Fruit fly (Drosophila melanogaster) whole organism, embryonic: ENCODE data around the gene CG33784.
A peak's percentile ranks its signal among the peaks of the same experiment; 100 is the strongest.

Experiments
- Abd-B ChIP-seq: fragments of 200-800 bp; sonication (Bioruptor generic); optimal IDR thresholded peaks from 2 replicates; lab custom pipeline; 2018; ENCODE audit warnings: missing biosample characterization, mild to moderate bottlenecking, missing genetic modification characterization, moderate library complexity
- Atf-2 ChIP-seq: fragments of 200-800 bp; sonication (Bioruptor generic); optimal IDR thresholded peaks from 2 replicates; lab custom pipeline; 2016; ENCODE audit warnings: missing biosample characterization, missing genetic modification characterization
- CG13775 ChIP-seq: fragments of 200-800 bp; sonication (Bioruptor generic); optimal IDR thresholded peaks from 3 replicates; lab custom pipeline; 2017; ENCODE audit warnings: missing biosample characterization, mild to moderate bottlenecking, missing genetic modification characterization
- CG14860 ChIP-seq: fragments of 200-800 bp; sonication (Bioruptor generic); IDR thresholded peaks from 3 replicates; pipeline ENCODE4 v1.3.6; 2022; ENCODE audit warnings: missing biosample characterization, missing genetic modification characterization; ENCODE audit not compliant: partially characterized antibody
- CG1647 ChIP-seq: fragments of 200-800 bp; sonication (Bioruptor generic); optimal IDR thresholded peaks from 3 replicates; lab custom pipeline; 2016; ENCODE audit warnings: missing biosample characterization, missing genetic modification characterization
- CG16813 ChIP-seq: fragments of 200-800 bp; sonication (Bioruptor generic); IDR thresholded peaks from 3 replicates; pipeline ENCODE4 v1.3.6; 2022; ENCODE audit warnings: missing biosample characterization, missing genetic modification characterization; ENCODE audit not compliant: partially characterized antibody
- CG16815 ChIP-seq: fragments of 200-800 bp; sonication (Bioruptor generic); optimal IDR thresholded peaks from 3 replicates; lab custom pipeline; 2017; ENCODE audit warnings: missing biosample characterization, mild to moderate bottlenecking, missing genetic modification characterization
- CG17186 ChIP-seq: fragments of 200-800 bp; sonication (Bioruptor generic); optimal IDR thresholded peaks from 3 replicates; lab custom pipeline; 2017; ENCODE audit warnings: missing biosample characterization, missing genetic modification reagents, missing genetic modification characterization
- CG2199 ChIP-seq: fragments of 200-800 bp; sonication (Bioruptor generic); IDR thresholded peaks from 3 replicates; pipeline ENCODE4 v1.3.6; 2022; ENCODE audit warnings: missing biosample characterization, missing genetic modification characterization
- CG31441 ChIP-seq: fragments of 200-800 bp; sonication (Bioruptor generic); IDR thresholded peaks from 2 replicates; pipeline ENCODE4 v1.3.6; 2022; ENCODE audit warnings: missing biosample characterization, missing genetic modification characterization
- CG33213 ChIP-seq: fragments of 200-800 bp; sonication (Bioruptor generic); optimal IDR thresholded peaks from 3 replicates; lab custom pipeline; 2016; ENCODE audit warnings: missing biosample characterization, missing genetic modification characterization
- CG5953 ChIP-seq: fragments of 200-800 bp; sonication (Bioruptor generic); IDR thresholded peaks from 2 replicates; pipeline ENCODE4 v1.3.6; 2022; ENCODE audit warnings: missing biosample characterization, missing genetic modification characterization
- CG6813 ChIP-seq: fragments of 200-800 bp; sonication (Bioruptor generic); optimal IDR thresholded peaks from 2 replicates; lab custom pipeline; 2017; ENCODE audit warnings: missing biosample characterization, missing genetic modification characterization, mild to moderate bottlenecking, moderate library complexity, missing genetic modification reagents
- CG7271 ChIP-seq: fragments of 200-800 bp; sonication (Bioruptor generic); optimal IDR thresholded peaks from 2 replicates; lab custom pipeline; 2018; ENCODE audit warnings: missing biosample characterization, mild to moderate bottlenecking, missing genetic modification characterization, moderate library complexity
- CG7963 ChIP-seq: fragments of 200-800 bp; sonication (Bioruptor generic); IDR thresholded peaks from 3 replicates; pipeline ENCODE4 v1.3.6; 2022; ENCODE audit warnings: missing biosample characterization, missing genetic modification characterization; ENCODE audit not compliant: partially characterized antibody
- CG8281 ChIP-seq: fragments of 200-800 bp; sonication (Bioruptor generic); optimal IDR thresholded peaks from 2 replicates; lab custom pipeline; 2018; ENCODE audit warnings: missing biosample characterization, mild to moderate bottlenecking, missing genetic modification characterization, moderate library complexity
- Dip2 ChIP-seq: fragments of 200-800 bp; sonication (Bioruptor generic); IDR thresholded peaks from 2 replicates; pipeline ENCODE4 v1.3.6; 2022; ENCODE audit warnings: missing biosample characterization, missing genetic modification characterization
- Eip74EF ChIP-seq, 2 experiments: fragments of 200-800 bp in 1 of 2; fragments of >200 bp in 1 of 2; sonication (Bioruptor generic) in 1 of 2; optimal IDR thresholded peaks; 2 replicates each; lab custom pipeline; 2017 to 2019; ENCODE audit warnings: missing biosample characterization in 2 of 2, missing genetic modification characterization in 2 of 2, mild to moderate bottlenecking in 1 of 2, moderate library complexity in 1 of 2
- Hand ChIP-seq: fragments of 200-800 bp; sonication (Bioruptor generic); optimal IDR thresholded peaks from 2 replicates; lab custom pipeline; 2017; ENCODE audit warnings: mild to moderate bottlenecking, missing biosample characterization, missing genetic modification reagents, missing genetic modification characterization
- Hr3 ChIP-seq: fragments of 200-800 bp; sonication (Bioruptor generic); optimal IDR thresholded peaks from 3 replicates; lab custom pipeline; 2016; ENCODE audit warnings: missing biosample characterization, missing genetic modification characterization
- Hsf ChIP-seq: fragments of 200-800 bp; sonication (Bioruptor generic); optimal IDR thresholded peaks from 3 replicates; lab custom pipeline; 2016; ENCODE audit warnings: missing biosample characterization, missing genetic modification characterization
- Lim3 ChIP-seq: fragments of 200-800 bp; sonication (Bioruptor generic); IDR thresholded peaks from 2 replicates; pipeline ENCODE4 v1.3.6; 2022; ENCODE audit warnings: missing biosample characterization, missing genetic modification characterization
- Neu2 ChIP-seq: fragments of 200-800 bp; sonication (Bioruptor generic); optimal IDR thresholded peaks from 3 replicates; lab custom pipeline; 2016; ENCODE audit warnings: missing biosample characterization, missing genetic modification characterization, borderline replicate concordance
- Ptx1 ChIP-seq: fragments of 200-800 bp; sonication (Bioruptor generic); IDR thresholded peaks from 2 replicates; pipeline ENCODE4 v1.3.6; 2022; ENCODE audit warnings: missing biosample characterization, missing genetic modification characterization
- Rx ChIP-seq: fragments of 200-800 bp; sonication (Bioruptor generic); IDR thresholded peaks from 2 replicates; pipeline ENCODE4 v1.3.6; 2022; ENCODE audit warnings: missing biosample characterization, missing genetic modification characterization
- Sry-δ ChIP-seq: fragments of 200-800 bp; sonication (Bioruptor generic); optimal IDR thresholded peaks from 2 replicates; lab custom pipeline; 2016; ENCODE audit warnings: missing biosample characterization, missing genetic modification characterization
- YL-1 ChIP-seq: fragments of 200-800 bp; sonication (Bioruptor generic); optimal IDR thresholded peaks from 3 replicates; lab custom pipeline; 2017; ENCODE audit warnings: missing biosample characterization, mild to moderate bottlenecking, missing genetic modification characterization
- bowl ChIP-seq: fragments of 200-800 bp; sonication (Bioruptor generic); IDR thresholded peaks from 2 replicates; pipeline ENCODE4 v1.3.6; 2022; ENCODE audit warnings: missing biosample characterization, missing genetic modification characterization
- bsh ChIP-seq, 2 experiments: fragments of 200-800 bp; sonication (Bioruptor generic); optimal IDR thresholded peaks; 2 replicates each; lab custom pipeline; 2017 to 2018; ENCODE audit warnings: mild to moderate bottlenecking in 2 of 2, missing biosample characterization in 2 of 2, missing genetic modification characterization in 2 of 2, moderate library complexity in 1 of 2
- caup ChIP-seq: fragments of 200-800 bp; sonication (Bioruptor generic); optimal IDR thresholded peaks from 3 replicates; lab custom pipeline; 2017; ENCODE audit warnings: missing biosample characterization, mild to moderate bottlenecking, missing genetic modification characterization, moderate library complexity; ENCODE audit not compliant: severe bottlenecking
- corto ChIP-seq: fragments of 200-800 bp; sonication (Bioruptor generic); optimal IDR thresholded peaks from 2 replicates; lab custom pipeline; 2016; ENCODE audit warnings: missing biosample characterization, mild to moderate bottlenecking, missing genetic modification characterization, moderate library complexity
- crp ChIP-seq, 2 experiments: fragments of 200-800 bp; sonication (Bioruptor generic); optimal IDR thresholded peaks; 2 replicates in 1 of 2; 3 replicates in 1 of 2; lab custom pipeline; 2017; ENCODE audit warnings: missing biosample characterization in 2 of 2, missing genetic modification characterization in 2 of 2, mild to moderate bottlenecking in 1 of 2, moderate library complexity in 1 of 2
- dan ChIP-seq: fragments of 200-800 bp; sonication (Bioruptor generic); IDR thresholded peaks from 2 replicates; pipeline ENCODE4 v1.3.6; 2022; ENCODE audit warnings: missing biosample characterization, missing genetic modification characterization
- dmrt99B ChIP-seq: fragments of 200-800 bp; sonication (Bioruptor generic); optimal IDR thresholded peaks from 2 replicates; lab custom pipeline; 2018; ENCODE audit warnings: missing biosample characterization, mild to moderate bottlenecking, missing genetic modification characterization, moderate library complexity
- emc ChIP-seq: fragments of 200-800 bp; sonication (Bioruptor generic); optimal IDR thresholded peaks from 2 replicates; lab custom pipeline; 2016; ENCODE audit warnings: missing biosample characterization, missing genetic modification characterization
- en ChIP-seq: fragments of 200-800 bp; sonication (Bioruptor generic); optimal IDR thresholded peaks from 2 replicates; lab custom pipeline; 2016; ENCODE audit warnings: missing biosample characterization, missing genetic modification characterization
- hbn ChIP-seq: fragments of 200-800 bp; sonication (Bioruptor generic); IDR thresholded peaks from 2 replicates; pipeline ENCODE4 v1.3.6; 2022; ENCODE audit warnings: missing biosample characterization, missing genetic modification characterization; ENCODE audit not compliant: partially characterized antibody
- ken ChIP-seq: fragments of 200-800 bp; sonication (Bioruptor generic); IDR thresholded peaks from 3 replicates; pipeline ENCODE4 v1.3.6; 2022; ENCODE audit warnings: missing biosample characterization, missing genetic modification characterization
- klu ChIP-seq: fragments of 200-800 bp; sonication (Bioruptor generic); IDR thresholded peaks from 2 replicates; pipeline ENCODE4 v1.3.6; 2022; ENCODE audit warnings: missing biosample characterization, missing genetic modification characterization
- kni ChIP-seq: fragments of 200-800 bp; sonication (Bioruptor generic); optimal IDR thresholded peaks from 3 replicates; lab custom pipeline; 2017; ENCODE audit warnings: mild to moderate bottlenecking, missing biosample characterization, missing genetic modification reagents, missing genetic modification characterization
- maf-S ChIP-seq: fragments of 200-800 bp; sonication (Bioruptor generic); optimal IDR thresholded peaks from 2 replicates; lab custom pipeline; 2016; ENCODE audit warnings: missing biosample characterization, missing genetic modification characterization
- oc ChIP-seq: fragments of 200-800 bp; sonication (Bioruptor generic); optimal IDR thresholded peaks from 2 replicates; lab custom pipeline; 2018; ENCODE audit warnings: missing biosample characterization, mild to moderate bottlenecking, missing genetic modification characterization, moderate library complexity
- pb ChIP-seq: fragments of 200-800 bp; sonication (Bioruptor generic); optimal IDR thresholded peaks from 3 replicates; lab custom pipeline; 2016; ENCODE audit warnings: missing biosample characterization, missing genetic modification characterization
- pnt ChIP-seq: fragments of 200-800 bp; sonication (Bioruptor generic); optimal IDR thresholded peaks from 3 replicates; lab custom pipeline; 2016; ENCODE audit warnings: missing biosample characterization, missing genetic modification characterization
- pzg ChIP-seq: fragments of 200-800 bp; sonication (Bioruptor generic); optimal IDR thresholded peaks from 3 replicates; lab custom pipeline; 2018; ENCODE audit warnings: missing biosample characterization, mild to moderate bottlenecking, missing genetic modification characterization, moderate library complexity
- schlank ChIP-seq: fragments of 200-800 bp; sonication (Bioruptor generic); optimal IDR thresholded peaks from 2 replicates; lab custom pipeline; 2018; ENCODE audit warnings: missing biosample characterization, mild to moderate bottlenecking, missing genetic modification characterization
- shn ChIP-seq: fragments of 200-800 bp; sonication (Bioruptor generic); optimal IDR thresholded peaks from 3 replicates; lab custom pipeline; 2016; ENCODE audit warnings: missing biosample characterization, missing genetic modification characterization
- tin ChIP-seq: fragments of 200-800 bp; sonication (Bioruptor generic); optimal IDR thresholded peaks from 3 replicates; lab custom pipeline; 2016; ENCODE audit warnings: missing biosample characterization, missing genetic modification characterization

The CG33784 gene

DNA sequence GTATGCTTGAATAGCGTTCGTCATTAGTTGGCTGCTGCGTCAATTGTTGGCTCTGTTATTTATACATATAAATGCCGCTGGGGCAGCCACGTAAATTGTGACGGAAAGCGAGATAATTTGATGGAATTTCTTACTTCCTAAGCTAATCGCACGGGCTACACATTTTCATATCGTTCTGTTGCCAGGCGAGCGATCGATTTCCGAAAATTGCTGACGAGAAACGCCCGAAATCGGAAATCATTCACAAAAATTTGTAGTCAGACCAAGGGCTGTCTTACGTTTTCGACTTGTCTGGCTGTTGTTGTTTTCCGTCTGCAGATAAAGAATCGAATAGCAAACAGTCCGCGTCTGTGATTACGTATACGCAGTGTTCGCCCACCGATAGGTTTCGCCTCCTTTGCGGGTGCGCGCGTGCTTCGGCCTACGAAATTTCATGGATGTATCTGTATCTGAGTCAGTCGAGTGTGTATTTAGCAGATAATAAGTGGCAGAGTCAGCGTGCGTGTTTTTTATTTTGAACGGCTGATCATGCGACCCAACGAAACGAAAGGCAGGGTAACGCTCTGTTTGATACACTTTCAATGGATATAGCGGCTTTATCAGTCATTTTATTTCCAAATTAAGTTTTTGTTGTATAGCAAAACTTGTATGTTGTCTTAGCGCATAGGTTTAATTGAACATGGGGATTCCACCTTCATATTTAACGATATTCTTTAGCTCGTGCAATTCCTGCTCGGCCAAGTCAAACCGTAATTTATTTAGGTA lies 30.0 kb downstream of the CG33784 start (continued):
- TF ChIP-seq CG17186 (GFP tag; lab: Kevin White, UChicago) (no peak), maf-S (GFP tag; lab: Kevin White, UChicago) (peak; percentile 42), bsh (GFP tag; optimal IDR thresholded peaks at IDR 0.05; lab: Kevin White, UChicago) (peak in 1 of 2 experiments; percentile 42), emc (peak; percentile 50), CG6813 (peak; percentile 64), CG1647 (peak; percentile 11), Hsf (GFP tag; lab: Kevin White, UChicago) (peak; percentile 57), CG5953 (GFP tag; lab: Robert Waterston, UW) (no peak), pzg (GFP tag; lab: Kevin White, UChicago) (no peak), CG13775 (GFP tag; lab: Kevin White, UChicago) (peak; percentile 45), CG14860 (GFP tag; lab: Robert Waterston, UW) (no peak), YL-1 (GFP tag; lab: Kevin White, UChicago) (peak; percentile 0), CG31441 (GFP tag; lab: Robert Waterston, UW) (peak; percentile 68), Rx (peak; percentile 61), CG16813 (no peak), Sry-δ (GFP tag; lab: Kevin White, UChicago) (no peak), schlank (tag; lab: Kevin White, UChicago) (peak; percentile 73), crp (GFP tag; optimal IDR thresholded peaks at IDR 0.05; lab: Kevin White, UChicago) (peak in 1 of 2 experiments; percentile 7), CG7271 (tag; lab: Kevin White, UChicago) (no peak), Dip2 (no peak), bowl (GFP tag; lab: Robert Waterston, UW) (0 out of 2 replicates have a peak, but pooled peaks have one; percentile 13), Abd-B (GFP tag; lab: Kevin White, UChicago) (no peak), Atf-2 (GFP tag; lab: Kevin White, UChicago) (peak; percentile 43), shn (GFP tag; lab: Kevin White, UChicago) (peak; percentile 57), CG33213 (no peak), Eip74EF (GFP tag; optimal IDR thresholded peaks at IDR 0.05; lab: Kevin White, UChicago) (peak in 1 of 2 experiments; percentile 80), pb (GFP tag; lab: Kevin White, UChicago) (peak; percentile 31), oc (peak; percentile 58), CG16815 (peak; percentile 4), dmrt99B (tag; lab: Kevin White, UChicago) (peak; percentile 77), CG7963 (GFP tag; lab: Robert Waterston, UW) (no peak), Lim3 (GFP tag; lab: Robert Waterston, UW) (no peak), ken (GFP tag; lab: Robert Waterston, UW) (peak; percentile 51; the same call in 1 of the 3 replicates), klu (peak; percentile 64; the same call in 1 of the 2 replicates), corto (GFP tag; lab: Kevin White, UChicago) (no peak), Neu2 (GFP tag; lab: Kevin White, UChicago) (no peak), Hr3 (GFP tag; lab: Kevin White, UChicago) (peak; percentile 52), Hand (peak; percentile 56), caup (GFP tag; lab: Kevin White, UChicago) (peak; percentile 71), dan (GFP tag; lab: Robert Waterston, UW) (no peak), hbn (GFP tag; lab: Robert Waterston, UW) (no peak), pnt (GFP tag; lab: Kevin White, UChicago) (peak; percentile 62), CG8281 (tag; lab: Kevin White, UChicago) (peak; percentile 47), en (GFP tag; lab: Kevin White, UChicago) (peak; percentile 43), Ptx1 (GFP tag; lab: Robert Waterston, UW) (peak; percentile 73), kni (no peak), tin (peak; percentile 16), CG2199 (GFP tag; lab: Robert Waterston, UW) (peak; percentile 69; the same call in 1 of the 3 replicates)
